Worm (Caenorhabditis elegans) whole organism, L3 larva: ENCODE results near the gene idpp-8.
A peak's percentile ranks its signal among the peaks of the same experiment; 100 is the strongest.

Source experiments
- ama-1 ChIP-seq: fragments of 150-350 bp; optimal IDR thresholded peaks from 2 replicates; lab custom pipeline; 2018
- ceh-16 ChIP-seq: sonication (generic microtip); optimal IDR thresholded peaks from 2 replicates; lab custom pipeline; 2017; ENCODE audit warnings: missing biosample characterization, missing genetic modification characterization
- ceh-82 ChIP-seq: fragments of 150-350 bp; optimal IDR thresholded peaks from 2 replicates; lab custom pipeline; 2014; ENCODE audit warnings: missing biosample characterization, missing genetic modification characterization
- daf-12 ChIP-seq: fragments of 150-350 bp; optimal IDR thresholded peaks from 2 replicates; lab custom pipeline; 2014; ENCODE audit warnings: missing biosample characterization, missing genetic modification reagents, missing genetic modification characterization
- fkh-10 ChIP-seq: sonication (generic microtip); optimal IDR thresholded peaks from 2 replicates; lab custom pipeline; 2017; ENCODE audit warnings: missing biosample characterization, missing genetic modification reagents, missing genetic modification characterization
- fos-1 ChIP-seq: fragments of 150-350 bp; optimal IDR thresholded peaks from 2 replicates; lab custom pipeline; 2014; ENCODE audit warnings: missing biosample characterization, missing genetic modification characterization
- mdl-1 ChIP-seq: fragments of 150-350 bp; optimal IDR thresholded peaks from 2 replicates; lab custom pipeline; 2014; ENCODE audit warnings: missing biosample characterization, missing genetic modification characterization
- nhr-12 ChIP-seq: fragments of 150-350 bp; optimal IDR thresholded peaks from 2 replicates; lab custom pipeline; 2014; ENCODE audit warnings: missing biosample characterization, missing genetic modification characterization
- nhr-237 ChIP-seq: fragments of 150-350 bp; optimal IDR thresholded peaks from 2 replicates; lab custom pipeline; 2014; ENCODE audit warnings: missing biosample characterization, missing genetic modification characterization
- nhr-43 ChIP-seq: sonication (generic microtip); optimal IDR thresholded peaks from 2 replicates; lab custom pipeline; 2016; ENCODE audit warnings: mild to moderate bottlenecking, missing genetic modification characterization, missing compliant biosample characterization; ENCODE audit not compliant: poor library complexity, severe bottlenecking
- nhr-77 ChIP-seq: fragments of 150-350 bp; optimal IDR thresholded peaks from 2 replicates; lab custom pipeline; 2014; ENCODE audit warnings: missing biosample characterization, missing genetic modification characterization
- pha-4 ChIP-seq: fragments of 150-350 bp; optimal IDR thresholded peaks from 2 replicates; lab custom pipeline; 2014; ENCODE audit warnings: missing biosample characterization, missing genetic modification reagents, missing genetic modification characterization
- zag-1 ChIP-seq: fragments of 150-350 bp; optimal IDR thresholded peaks from 2 replicates; lab custom pipeline; 2014; ENCODE audit warnings: missing biosample characterization, missing genetic modification characterization
- ztf-4 ChIP-seq: fragments of 150-350 bp; optimal IDR thresholded peaks from 2 replicates; lab custom pipeline; 2014; ENCODE audit warnings: missing biosample characterization, missing genetic modification characterization

- TF ChIP-seq ztf-4 (tag; lab: Kevin White, UChicago) (no peak), fos-1 (tag; lab: Kevin White, UChicago) (no peak), mdl-1 (no peak), nhr-77 (no peak), ama-1 (no peak), fkh-10 (no peak), ceh-16 (no peak), nhr-12 (no peak), ceh-82 (tag; lab: Kevin White, UChicago) (no peak), daf-12 (tag; lab: Kevin White, UChicago) (no peak), nhr-43 (tag; lab: Kevin White, UChicago) (no peak), zag-1 (tag; lab: Kevin White, UChicago) (no peak), nhr-237 (tag; lab: Kevin White, UChicago) (no peak), pha-4 (peak; percentile 39)
Measured at ce11 chrII:10350487-10350886, 35.1 kb downstream of the idpp-8 start, which contains the start of gene C07E3.9.
